Fruit fly (Drosophila melanogaster): Measurements from ENCODE around the gene tnc.

Gene tnc

dm6 chr3R:24953152-24953551 lies 31.0 kb upstream of the tnc start (continued):
- TF ChIP-seq CG3919 (GFP tag; optimal IDR thresholded peaks at IDR 0.05): peak; percentile 13
- no peak for TF ChIP-seq Smox (GFP tag; optimal IDR thresholded peaks at IDR 0.05)
- TF ChIP-seq CG16779 (tag; optimal IDR thresholded peaks at IDR 0.05): no peak
- TF ChIP-seq spab (GFP tag; optimal IDR thresholded peaks at IDR 0.05): peak; percentile 67
- TF ChIP-seq ss (GFP tag; optimal IDR thresholded peaks at IDR 0.05): peak; percentile 24 to 51
- no peak for TF ChIP-seq lz (GFP tag; optimal IDR thresholded peaks at IDR 0.05)
- no peak for TF ChIP-seq Met (GFP tag; optimal IDR thresholded peaks at IDR 0.05)
- TF ChIP-seq svp (GFP tag): no peak
- TF ChIP-seq Blimp-1 (GFP tag; optimal IDR thresholded peaks at IDR 0.05): no peak
- TF ChIP-seq CG1621 (tag; optimal IDR thresholded peaks at IDR 0.05): peak; percentile 46
- no peak for TF ChIP-seq CG6792 (GFP tag; optimal IDR thresholded peaks at IDR 0.05)
- no peak for TF ChIP-seq CG6854 (GFP tag; optimal IDR thresholded peaks at IDR 0.05)
- TF ChIP-seq CG8119 (GFP tag; IDR thresholded peaks at IDR 0.05): no peak
- TF ChIP-seq Hr39 (GFP tag; optimal IDR thresholded peaks at IDR 0.05): no peak
- TF ChIP-seq CG11762 (GFP tag; optimal IDR thresholded peaks at IDR 0.05; ENCODE audit: insufficient read depth): no peak
- TF ChIP-seq CG4318 (GFP tag; optimal IDR thresholded peaks at IDR 0.05): no peak
- TF ChIP-seq Eip93F (GFP tag; optimal IDR thresholded peaks at IDR 0.05): no peak
- TF ChIP-seq CG10669 (GFP tag; optimal IDR thresholded peaks at IDR 0.05): peak; percentile 58
- no peak for TF ChIP-seq CG8632 (GFP tag; optimal IDR thresholded peaks at IDR 0.05)
- peak; percentile 56 for TF ChIP-seq fd59A (GFP tag; optimal IDR thresholded peaks at IDR 0.05)
- TF ChIP-seq CG6276 (GFP tag; optimal IDR thresholded peaks at IDR 0.05): no peak
- no peak for TF ChIP-seq esn (GFP tag; optimal IDR thresholded peaks at IDR 0.05)
- TF ChIP-seq Hr38 (GFP tag; optimal IDR thresholded peaks at IDR 0.05): no peak
- peak; percentile 22 for TF ChIP-seq Eip75B (GFP tag; optimal IDR thresholded peaks at IDR 0.05)
- no peak for TF ChIP-seq CG32006 (GFP tag; optimal IDR thresholded peaks at IDR 0.05)
- TF ChIP-seq Sox14 (GFP tag; optimal IDR thresholded peaks at IDR 0.05): peak; percentile 9
- TF ChIP-seq salr (GFP tag; optimal IDR thresholded peaks at IDR 0.05): no peak
- no peak for TF ChIP-seq vri (GFP tag; optimal IDR thresholded peaks at IDR 0.05)
- TF ChIP-seq fkh (GFP tag; optimal IDR thresholded peaks at IDR 0.05): no peak
- TF ChIP-seq CG10631 (GFP tag; optimal IDR thresholded peaks at IDR 0.05): peak; percentile 44
- no peak for TF ChIP-seq CG31627 (GFP tag; optimal IDR thresholded peaks at IDR 0.05)

- peak; percentile 22 for TF ChIP-seq acj6 (GFP tag; optimal IDR thresholded peaks at IDR 0.05)
- TF ChIP-seq Sox102F (GFP tag; optimal IDR thresholded peaks at IDR 0.05): peak; percentile 57
- TF ChIP-seq Hr38 (GFP tag; optimal IDR thresholded peaks at IDR 0.05): no peak
- peak; percentile 34 for TF ChIP-seq CG6792 (GFP tag; optimal IDR thresholded peaks at IDR 0.05)
- TF ChIP-seq cyc (GFP tag; optimal IDR thresholded peaks at IDR 0.05): peak; percentile 59
- no peak for TF ChIP-seq CG7368 (GFP tag; optimal IDR thresholded peaks at IDR 0.05)
- no peak for TF ChIP-seq CG32006 (GFP tag; optimal IDR thresholded peaks at IDR 0.05)
- peak; percentile 11 for TF ChIP-seq CG34406 (GFP tag; optimal IDR thresholded peaks at IDR 0.05)
- TF ChIP-seq CG10631 (GFP tag; optimal IDR thresholded peaks at IDR 0.05): no peak
- no peak for TF ChIP-seq Eip93F (GFP tag; optimal IDR thresholded peaks at IDR 0.05)
- TF ChIP-seq salr (GFP tag; optimal IDR thresholded peaks at IDR 0.05): no peak
- peak; percentile 18 for TF ChIP-seq Hr4 (GFP tag; optimal IDR thresholded peaks at IDR 0.05)
- peak; percentile 22 for TF ChIP-seq CG8632 (GFP tag; optimal IDR thresholded peaks at IDR 0.05)
- no peak for TF ChIP-seq fd85E (GFP tag; optimal IDR thresholded peaks at IDR 0.05)
- TF ChIP-seq CG31627 (GFP tag; optimal IDR thresholded peaks at IDR 0.05): peak; percentile 63
- TF ChIP-seq topi (GFP tag; optimal IDR thresholded peaks at IDR 0.05): peak; percentile 53
- TF ChIP-seq CG6163 (GFP tag; IDR thresholded peaks at IDR 0.05): 0 out of 3 replicates have a peak, but pooled peaks have one; percentile 37
- TF ChIP-seq CG4318 (GFP tag; optimal IDR thresholded peaks at IDR 0.05): no peak
- peak; percentile 61 for TF ChIP-seq Smox (GFP tag; optimal IDR thresholded peaks at IDR 0.05)
- TF ChIP-seq eg (GFP tag; IDR thresholded peaks at IDR 0.05): no peak
- peak; percentile 32 for TF ChIP-seq OdsH (GFP tag; optimal IDR thresholded peaks at IDR 0.05)
- no peak for TF ChIP-seq CG9139 (GFP tag; optimal IDR thresholded peaks at IDR 0.05)
- TF ChIP-seq Eip78C (GFP tag): peak; percentile 54
- TF ChIP-seq Sox15 (GFP tag; optimal IDR thresholded peaks at IDR 0.05): no peak
- TF ChIP-seq CG16779 (tag; optimal IDR thresholded peaks at IDR 0.05): no peak
- TF ChIP-seq CG3919 (GFP tag; optimal IDR thresholded peaks at IDR 0.05): peak; percentile 42
- TF ChIP-seq esn (GFP tag; optimal IDR thresholded peaks at IDR 0.05): peak; percentile 60
- no peak for TF ChIP-seq CG8119 (GFP tag; IDR thresholded peaks at IDR 0.05)
- TF ChIP-seq Hr39 (GFP tag; optimal IDR thresholded peaks at IDR 0.05): peak; percentile 65
- TF ChIP-seq svp (GFP tag): peak; percentile 80
- TF ChIP-seq Gug (GFP tag; IDR thresholded peaks at IDR 0.05): no peak
- TF ChIP-seq Sox14 (GFP tag; optimal IDR thresholded peaks at IDR 0.05): peak; percentile 22
- no peak for TF ChIP-seq Ets96B (tag; optimal IDR thresholded peaks at IDR 0.05)
- TF ChIP-seq Lpt (GFP tag; optimal IDR thresholded peaks at IDR 0.05): no peak
- no peak for TF ChIP-seq CG15336 (GFP tag; IDR thresholded peaks at IDR 0.05)
- peak; percentile 70 for TF ChIP-seq Met (GFP tag; optimal IDR thresholded peaks at IDR 0.05)
Measured at dm6 chr3R:24962470-24962869, 21.7 kb upstream of the tnc start.

Data from whole organism, prepupa.